Worm (Caenorhabditis elegans) whole organism, L2 larva: Measurements from ENCODE around the gene gpdh-2.

Experiments used
- C34F6.9 ChIP-seq: fragments of 150-350 bp; optimal IDR thresholded peaks from 2 replicates; lab custom pipeline; 2014; ENCODE audit warnings: missing biosample characterization, missing genetic modification characterization
- R02D3.7 ChIP-seq: fragments of 150-350 bp; optimal IDR thresholded peaks from 2 replicates; lab custom pipeline; 2014; ENCODE audit warnings: missing biosample characterization, missing genetic modification characterization
- Y55F3AM.14 ChIP-seq: fragments of 200-800 bp; sonication (Bioruptor generic); optimal IDR thresholded peaks from 2 replicates; lab custom pipeline; 2018; ENCODE audit warnings: mild to moderate bottlenecking, missing genetic modification characterization, missing compliant biosample characterization
- ZK546.5 ChIP-seq: sonication (generic microtip); optimal IDR thresholded peaks from 2 replicates; lab custom pipeline; 2017; ENCODE audit warnings: missing biosample characterization, missing genetic modification characterization
- alr-1 ChIP-seq: fragments of 150-350 bp; optimal IDR thresholded peaks from 2 replicates; lab custom pipeline; 2014; ENCODE audit warnings: missing biosample characterization, missing genetic modification characterization
- ama-1 ChIP-seq: fragments of 150-350 bp; optimal IDR thresholded peaks from 2 replicates; lab custom pipeline; 2018; ENCODE audit warnings: inconsistent platforms
- ceh-16 ChIP-seq: fragments of 150-350 bp; optimal IDR thresholded peaks from 2 replicates; lab custom pipeline; 2014; ENCODE audit warnings: missing biosample characterization, missing genetic modification characterization
- ceh-82 ChIP-seq: fragments of 150-350 bp; optimal IDR thresholded peaks from 2 replicates; lab custom pipeline; 2014; ENCODE audit warnings: missing biosample characterization, missing genetic modification characterization
- crh-2 ChIP-seq: sonication (generic microtip); optimal IDR thresholded peaks from 2 replicates; lab custom pipeline; 2017; ENCODE audit warnings: missing biosample characterization, missing genetic modification characterization
- dmd-4 ChIP-seq: sonication (generic microtip); optimal IDR thresholded peaks from 2 replicates; lab custom pipeline; 2017; ENCODE audit warnings: missing biosample characterization, missing genetic modification characterization
- egl-27 ChIP-seq: sonication (generic microtip); optimal IDR thresholded peaks from 3 replicates; lab custom pipeline; 2017; ENCODE audit warnings: missing biosample characterization, missing genetic modification reagents, missing genetic modification characterization
- elt-3 ChIP-seq: sonication (generic microtip); optimal IDR thresholded peaks from 2 replicates; lab custom pipeline; 2017; ENCODE audit warnings: missing biosample characterization, missing genetic modification characterization
- fos-1 ChIP-seq: fragments of 150-350 bp; optimal IDR thresholded peaks from 2 replicates; lab custom pipeline; 2014; ENCODE audit warnings: missing biosample characterization, missing genetic modification characterization
- lin-11 ChIP-seq: fragments of 150-350 bp; sonication (generic microtip); optimal IDR thresholded peaks from 2 replicates; lab custom pipeline; 2014; ENCODE audit warnings: missing biosample characterization, missing genetic modification characterization, inconsistent platforms, mixed read lengths
- lin-13 ChIP-seq: fragments of 150-350 bp; optimal IDR thresholded peaks from 2 replicates; lab custom pipeline; 2014; ENCODE audit warnings: missing biosample characterization, missing genetic modification reagents, missing genetic modification characterization
- lin-39 ChIP-seq: fragments of 150-350 bp; optimal IDR thresholded peaks from 2 replicates; lab custom pipeline; 2014; ENCODE audit warnings: missing biosample characterization, missing genetic modification reagents, missing genetic modification characterization
- lsy-2 ChIP-seq, 2 experiments: fragments of 150-350 bp in 1 of 2; sonication (generic microtip) in 1 of 2; optimal IDR thresholded peaks; 2 replicates each; lab custom pipeline; 2014 to 2017; ENCODE audit warnings: missing biosample characterization in 2 of 2, missing genetic modification characterization in 2 of 2
- mab-5 ChIP-seq: fragments of 150-350 bp; optimal IDR thresholded peaks from 2 replicates; lab custom pipeline; 2014; ENCODE audit warnings: missing biosample characterization, missing genetic modification characterization
- mbf-1 ChIP-seq: sonication (generic microtip); optimal IDR thresholded peaks from 2 replicates; lab custom pipeline; 2017; ENCODE audit warnings: missing biosample characterization, missing genetic modification characterization
- nhr-10 ChIP-seq: sonication (generic microtip); optimal IDR thresholded peaks from 2 replicates; lab custom pipeline; 2017; ENCODE audit warnings: missing biosample characterization, missing genetic modification characterization
- nhr-11 ChIP-seq: fragments of 150-350 bp; optimal IDR thresholded peaks from 2 replicates; lab custom pipeline; 2014; ENCODE audit warnings: missing biosample characterization, missing genetic modification characterization
- nhr-12 ChIP-seq: fragments of 150-350 bp; optimal IDR thresholded peaks from 2 replicates; lab custom pipeline; 2014; ENCODE audit warnings: missing biosample characterization, missing genetic modification characterization
- nhr-129 ChIP-seq: fragments of 150-350 bp; optimal IDR thresholded peaks from 2 replicates; lab custom pipeline; 2014; ENCODE audit warnings: missing biosample characterization, missing genetic modification characterization
- nhr-21 ChIP-seq: fragments of 150-350 bp; optimal IDR thresholded peaks from 2 replicates; lab custom pipeline; 2014; ENCODE audit warnings: missing biosample characterization, missing genetic modification characterization
- nhr-23 ChIP-seq: fragments of 150-350 bp; optimal IDR thresholded peaks from 2 replicates; lab custom pipeline; 2014; ENCODE audit warnings: missing biosample characterization, missing genetic modification reagents, missing genetic modification characterization
- nhr-25 ChIP-seq: fragments of 150-350 bp; sonication (generic microtip); optimal IDR thresholded peaks from 3 replicates; lab custom pipeline; 2014; ENCODE audit warnings: missing biosample characterization, missing genetic modification characterization
- nhr-6 ChIP-seq: fragments of 150-350 bp; optimal IDR thresholded peaks from 2 replicates; lab custom pipeline; 2014; ENCODE audit warnings: missing biosample characterization, missing genetic modification characterization
- nhr-77 ChIP-seq: fragments of 150-350 bp; optimal IDR thresholded peaks from 2 replicates; lab custom pipeline; 2014; ENCODE audit warnings: missing biosample characterization, missing genetic modification characterization
- skn-1 ChIP-seq: sonication (generic microtip); optimal IDR thresholded peaks from 2 replicates; lab custom pipeline; 2017; ENCODE audit warnings: missing biosample characterization, missing genetic modification characterization
- sma-3 ChIP-seq: sonication (generic microtip); optimal IDR thresholded peaks from 2 replicates; lab custom pipeline; 2016; ENCODE audit warnings: missing genetic modification reagents, missing genetic modification characterization, missing compliant biosample characterization
- sma-9 ChIP-seq, 2 experiments: fragments of 150-350 bp in 1 of 2; sonication (generic microtip) in 1 of 2; optimal IDR thresholded peaks; 2 replicates each; lab custom pipeline; 2014 to 2016; ENCODE audit warnings: missing genetic modification characterization in 2 of 2, mild to moderate bottlenecking in 1 of 2, missing biosample characterization in 1 of 2, missing compliant biosample characterization in 1 of 2, missing genetic modification reagents in 1 of 2, moderate library complexity in 1 of 2
- snpc-4 ChIP-seq: fragments of 150-350 bp; optimal IDR thresholded peaks from 2 replicates; lab custom pipeline; 2014; ENCODE audit warnings: missing biosample characterization, missing genetic modification characterization
- unc-39 ChIP-seq: fragments of 150-350 bp; optimal IDR thresholded peaks from 2 replicates; lab custom pipeline; 2014; ENCODE audit warnings: missing biosample characterization, missing genetic modification characterization
- unc-55 ChIP-seq: fragments of 150-350 bp; sonication (generic microtip); optimal IDR thresholded peaks from 3 replicates; lab custom pipeline; 2014; ENCODE audit warnings: missing biosample characterization, missing genetic modification reagents, missing genetic modification characterization
- ztf-1 ChIP-seq: fragments of 200-800 bp; sonication (Bioruptor generic); conservative IDR thresholded peaks from 2 replicates; pipeline ENCODE4 v1.3.6; 2022; ENCODE audit warnings: missing genetic modification characterization, missing compliant biosample characterization
- ztf-4 ChIP-seq: fragments of 150-350 bp; optimal IDR thresholded peaks from 2 replicates; lab custom pipeline; 2014; ENCODE audit warnings: missing biosample characterization, missing genetic modification characterization

gpdh-2 gene

ce11 chrIII:9826005-9826404 lies 33.0 kb downstream of the gpdh-2 start (continued):
- no peak for TF ChIP-seq nhr-10

ce11 chrIII:9825073-9825828 lies 33.7 kb downstream of the gpdh-2 start, which contains the start of gene ZK632.9:
ZK632.9 (minus strand) TSS chrIII:9825432.
- TF ChIP-seq ceh-82 (tag; lab: Kevin White, UChicago) = no peak
- TF ChIP-seq sma-3 (GFP tag; lab: Kevin White, UChicago) = no peak
- no peak for TF ChIP-seq nhr-6 (tag; lab: Kevin White, UChicago)
- TF ChIP-seq snpc-4 (tag; lab: Kevin White, UChicago) = no peak
- peak; percentile 34 for TF ChIP-seq skn-1 (tag; lab: Kevin White, UChicago)
- TF ChIP-seq alr-1 (tag; lab: Kevin White, UChicago) = no peak
- no peak for TF ChIP-seq nhr-25 (tag; lab: Kevin White, UChicago)
- TF ChIP-seq ZK546.5 (tag; lab: Kevin White, UChicago) = no peak
- no peak for TF ChIP-seq R02D3.7 (tag; lab: Kevin White, UChicago)
- TF ChIP-seq nhr-77 (tag; lab: Kevin White, UChicago) = no peak
- no peak for TF ChIP-seq nhr-23
- peak; percentile 11 for TF ChIP-seq unc-55 (GFP tag; lab: Kevin White, UChicago)
- TF ChIP-seq lin-39 = no peak
- TF ChIP-seq nhr-129 (tag; lab: Kevin White, UChicago) = peak; percentile 32
- no peak for TF ChIP-seq sma-9 (GFP tag; optimal IDR thresholded peaks at IDR 0.05; lab: Kevin White, UChicago)
- no peak for TF ChIP-seq sma-9 (tag; optimal IDR thresholded peaks at IDR 0.05; lab: Kevin White, UChicago)
- TF ChIP-seq unc-39 (tag; lab: Kevin White, UChicago) = no peak
- TF ChIP-seq mab-5 (tag; lab: Kevin White, UChicago) = no peak
- no peak for TF ChIP-seq elt-3 (tag; lab: Kevin White, UChicago)
- TF ChIP-seq lin-11 = no peak
- TF ChIP-seq Y55F3AM.14 (GFP tag; lab: Kevin White, UChicago) = peak; percentile 9
- TF ChIP-seq ztf-1 = no peak
- TF ChIP-seq nhr-21 (tag; lab: Kevin White, UChicago) = peak; percentile 8
- no peak for TF ChIP-seq dmd-4 (tag; lab: Kevin White, UChicago)
- peak; percentile 35 for TF ChIP-seq fos-1
- no peak for TF ChIP-seq lsy-2 (tag; optimal IDR thresholded peaks at IDR 0.05; lab: Kevin White, UChicago)
- TF ChIP-seq ceh-16 (tag; lab: Kevin White, UChicago) = no peak
- no peak for TF ChIP-seq mbf-1 (tag; lab: Kevin White, UChicago)
- no peak for TF ChIP-seq lin-13
- TF ChIP-seq egl-27 (tag; lab: Kevin White, UChicago) = no peak
- TF ChIP-seq nhr-10 = peak; percentile 7
- TF ChIP-seq nhr-12 = no peak

ce11 chrIII:9824330-9824934 lies 34.6 kb downstream of the gpdh-2 start, which contains the start of gene lin-52:
lin-52 (minus strand) TSS chrIII:9824750.
- TF ChIP-seq nhr-23 (no peak), lsy-2 (tag; optimal IDR thresholded peaks at IDR 0.05; lab: Kevin White, UChicago) (peak in 1 of 2 experiments; percentile 32), sma-3 (GFP tag; lab: Kevin White, UChicago) (peak; percentile 40), ztf-4 (tag; lab: Kevin White, UChicago) (peak; percentile 78), crh-2 (tag; lab: Kevin White, UChicago) (peak; percentile 18), ama-1 (peak; percentile 67), lin-13 (peak; percentile 11), nhr-129 (tag; lab: Kevin White, UChicago) (no peak), lin-11 (no peak), nhr-25 (tag; lab: Kevin White, UChicago) (peak; percentile 2), mab-5 (tag; lab: Kevin White, UChicago) (no peak)
- TF ChIP-seq, all 48 proteins: peak for 7

ce11 chrIII:9823748-9824147 lies 35.2 kb downstream of the gpdh-2 start:
- no peak for TF ChIP-seq elt-3 (tag; lab: Kevin White, UChicago)
- no peak for TF ChIP-seq alr-1 (tag; lab: Kevin White, UChicago)
- no peak for TF ChIP-seq lsy-2 (tag; optimal IDR thresholded peaks at IDR 0.05; lab: Kevin White, UChicago)
- TF ChIP-seq C34F6.9 (tag; lab: Kevin White, UChicago) = no peak
- TF ChIP-seq snpc-4 (tag; lab: Kevin White, UChicago) = no peak
- TF ChIP-seq nhr-10 = no peak
- TF ChIP-seq R02D3.7 (tag; lab: Kevin White, UChicago) = no peak
- TF ChIP-seq nhr-21 (tag; lab: Kevin White, UChicago) = no peak
- TF ChIP-seq ama-1 = no peak
- no peak for TF ChIP-seq lin-13
- no peak for TF ChIP-seq nhr-23
- TF ChIP-seq unc-39 (tag; lab: Kevin White, UChicago) = no peak
- no peak for TF ChIP-seq nhr-12
- no peak for TF ChIP-seq ZK546.5 (tag; lab: Kevin White, UChicago)
- TF ChIP-seq nhr-11 (tag; lab: Kevin White, UChicago) = no peak
- no peak for TF ChIP-seq dmd-4 (tag; lab: Kevin White, UChicago)
- no peak for TF ChIP-seq nhr-6 (tag; lab: Kevin White, UChicago)
